Worm (Caenorhabditis elegans): ENCODE measurements around the gene F19B10.13.

DNA sequence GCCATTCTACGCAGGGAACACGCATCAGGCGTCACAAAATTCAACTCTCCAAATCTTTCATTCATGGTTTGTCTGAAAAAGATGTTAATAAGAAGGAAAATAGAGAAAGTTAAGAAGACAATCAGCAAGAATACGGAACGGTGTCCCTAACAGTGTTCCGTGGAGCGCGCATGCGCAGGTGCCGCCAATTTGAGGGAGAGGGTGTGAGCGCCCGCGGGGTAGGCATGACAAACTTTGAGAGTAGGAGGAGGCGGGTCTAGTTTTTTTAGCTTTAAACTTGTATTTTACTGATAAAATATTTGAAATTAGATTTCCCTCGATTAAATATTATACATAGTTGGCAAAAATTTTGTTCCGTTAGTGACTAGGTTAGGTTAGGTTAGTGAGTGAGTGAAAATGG is 18.3 kb downstream of the F19B10.13 start:
- TF ChIP-seq pqm-1 (tag; optimal IDR thresholded peaks at IDR 0.05), result no peak
- no peak for TF ChIP-seq nhr-76 (tag; optimal IDR thresholded peaks at IDR 0.05)
- no peak for TF ChIP-seq lsy-12 (tag; optimal IDR thresholded peaks at IDR 0.05)
- no peak for TF ChIP-seq zag-1 (tag; optimal IDR thresholded peaks at IDR 0.05)
- TF ChIP-seq lin-15B (tag; optimal IDR thresholded peaks at IDR 0.05), result no peak
- no peak for TF ChIP-seq nhr-43 (tag; optimal IDR thresholded peaks at IDR 0.05; ENCODE audit: poor library complexity, severe bottlenecking)
- TF ChIP-seq nhr-237 (tag; optimal IDR thresholded peaks at IDR 0.05), result no peak
- no peak for TF ChIP-seq egl-27 (tag; optimal IDR thresholded peaks at IDR 0.05)
- no peak for TF ChIP-seq ZK546.5 (tag; optimal IDR thresholded peaks at IDR 0.05)

All from whole organism, L3 larva.